Fruit fly (Drosophila melanogaster) S2 (cell line): Measurements from ENCODE around the gene DCTN6-p27.

Experiments used
- CG8478 ChIP-seq: fragments of >200 bp; optimal IDR thresholded peaks from 2 replicates; lab custom pipeline; 2018
- CTCF ChIP-seq, 2 experiments: fragments of >200 bp; optimal IDR thresholded peaks; 2 replicates each; lab custom pipeline; 2018

- no peak for TF ChIP-seq CG8478
- TF ChIP-seq CTCF (optimal IDR thresholded peaks at IDR 0.05; lab: Kevin White, UChicago) = no peak
These were observed 23.7 kb upstream of the DCTN6-p27 start, which contains the start of gene Lim3 for dm6 chr2L:19108377-19108876.
